Fruit fly (Drosophila melanogaster) whole organism, embryonic: Measurements from ENCODE around the gene Top3beta.

Source experiments
- Atf-2 ChIP-seq: fragments of 200-800 bp; sonication (Bioruptor generic); optimal IDR thresholded peaks from 2 replicates; lab custom pipeline; 2016; ENCODE audit warnings: missing biosample characterization, missing genetic modification characterization
- Atf3 ChIP-seq: fragments of 200-800 bp; sonication (Bioruptor generic); optimal IDR thresholded peaks from 3 replicates; lab custom pipeline; 2016; ENCODE audit warnings: missing biosample characterization, missing genetic modification characterization
- BEAF-32 ChIP-seq: fragments of 200-800 bp; sonication (Bioruptor generic); optimal IDR thresholded peaks from 3 replicates; lab custom pipeline; 2017; ENCODE audit warnings: missing biosample characterization, missing genetic modification characterization, mild to moderate bottlenecking, moderate library complexity, missing genetic modification reagents
- CG10147 ChIP-seq: fragments of 200-800 bp; sonication (Bioruptor generic); optimal IDR thresholded peaks from 2 replicates; lab custom pipeline; 2019; ENCODE audit warnings: missing biosample characterization, mild to moderate bottlenecking, missing genetic modification characterization, moderate library complexity
- CG10979 ChIP-seq: fragments of 200-800 bp; sonication (Bioruptor generic); optimal IDR thresholded peaks from 2 replicates; lab custom pipeline; 2018; ENCODE audit warnings: missing biosample characterization, mild to moderate bottlenecking, missing genetic modification characterization, moderate library complexity
- CG11247 ChIP-seq: fragments of 200-800 bp; sonication (Bioruptor generic); IDR thresholded peaks from 2 replicates; pipeline ENCODE4 v1.3.6; 2022; ENCODE audit warnings: missing biosample characterization, missing genetic modification characterization
- CG15269 ChIP-seq: fragments of 200-800 bp; sonication (Bioruptor generic); optimal IDR thresholded peaks from 2 replicates; lab custom pipeline; 2018; ENCODE audit warnings: missing biosample characterization, mild to moderate bottlenecking, missing genetic modification characterization, moderate library complexity
- CG16813 ChIP-seq: fragments of 200-800 bp; sonication (Bioruptor generic); IDR thresholded peaks from 3 replicates; pipeline ENCODE4 v1.3.6; 2022; ENCODE audit warnings: missing biosample characterization, missing genetic modification characterization; ENCODE audit not compliant: partially characterized antibody
- CG16863 ChIP-seq: fragments of 200-800 bp; sonication (Bioruptor generic); optimal IDR thresholded peaks from 3 replicates; lab custom pipeline; 2016; ENCODE audit warnings: missing biosample characterization, missing genetic modification characterization
- CG30431 ChIP-seq: fragments of 200-800 bp; sonication (Bioruptor generic); optimal IDR thresholded peaks from 2 replicates; lab custom pipeline; 2017; ENCODE audit warnings: missing biosample characterization, missing genetic modification characterization
- CG31224 ChIP-seq: fragments of 200-800 bp; sonication (Bioruptor generic); IDR thresholded peaks from 2 replicates; pipeline ENCODE4 v1.3.6; 2022; ENCODE audit warnings: missing biosample characterization, missing genetic modification characterization
- CG31388 ChIP-seq: fragments of 200-800 bp; sonication (Bioruptor generic); optimal IDR thresholded peaks from 2 replicates; lab custom pipeline; 2016; ENCODE audit warnings: missing biosample characterization, missing genetic modification characterization
- CG31441 ChIP-seq: fragments of 200-800 bp; sonication (Bioruptor generic); IDR thresholded peaks from 2 replicates; pipeline ENCODE4 v1.3.6; 2022; ENCODE audit warnings: missing biosample characterization, missing genetic modification characterization
- CG33213 ChIP-seq: fragments of 200-800 bp; sonication (Bioruptor generic); optimal IDR thresholded peaks from 3 replicates; lab custom pipeline; 2016; ENCODE audit warnings: missing biosample characterization, missing genetic modification characterization
- CG3726 ChIP-seq: fragments of 200-800 bp; sonication (Bioruptor generic); IDR thresholded peaks from 3 replicates; pipeline ENCODE4, ENCODE4 v1.3.6; 2022; ENCODE audit warnings: missing biosample characterization, missing genetic modification characterization
- CG3847 ChIP-seq: fragments of 200-800 bp; sonication (Bioruptor generic); IDR thresholded peaks from 2 replicates; pipeline ENCODE4 v1.3.6; 2022; ENCODE audit warnings: missing biosample characterization, missing genetic modification characterization
- CG43689 ChIP-seq: fragments of 200-800 bp; sonication (Bioruptor generic); IDR thresholded peaks from 2 replicates; pipeline ENCODE4 v1.3.6; 2022; ENCODE audit warnings: missing biosample characterization, missing genetic modification characterization
- CG7271 ChIP-seq: fragments of 200-800 bp; sonication (Bioruptor generic); optimal IDR thresholded peaks from 2 replicates; lab custom pipeline; 2018; ENCODE audit warnings: missing biosample characterization, mild to moderate bottlenecking, missing genetic modification characterization, moderate library complexity
- CG8281 ChIP-seq: fragments of 200-800 bp; sonication (Bioruptor generic); optimal IDR thresholded peaks from 2 replicates; lab custom pipeline; 2018; ENCODE audit warnings: missing biosample characterization, mild to moderate bottlenecking, missing genetic modification characterization, moderate library complexity
- CG8388 ChIP-seq: fragments of 200-800 bp; sonication (Bioruptor generic); optimal IDR thresholded peaks from 2 replicates; lab custom pipeline; 2019; ENCODE audit warnings: missing biosample characterization, mild to moderate bottlenecking, missing genetic modification characterization, moderate library complexity
- CG8924 ChIP-seq: fragments of 200-800 bp; optimal IDR thresholded peaks from 3 replicates; lab custom pipeline; 2019; ENCODE audit warnings: missing biosample characterization, mild to moderate bottlenecking, missing genetic modification characterization, moderate library complexity
- CG9727 ChIP-seq: fragments of 200-800 bp; sonication (Bioruptor generic); optimal IDR thresholded peaks from 3 replicates; lab custom pipeline; 2017; ENCODE audit warnings: missing biosample characterization, mild to moderate bottlenecking, missing genetic modification characterization
- CG9797 ChIP-seq: fragments of 200-800 bp; sonication (Bioruptor generic); optimal IDR thresholded peaks from 3 replicates; lab custom pipeline; 2018; ENCODE audit warnings: missing biosample characterization, mild to moderate bottlenecking, missing genetic modification characterization
- D19A ChIP-seq: fragments of 200-800 bp; optimal IDR thresholded peaks from 3 replicates; lab custom pipeline; 2019; ENCODE audit warnings: missing biosample characterization, mild to moderate bottlenecking, missing genetic modification characterization, moderate library complexity
- Dek ChIP-seq: fragments of 200-800 bp; sonication (Bioruptor generic); optimal IDR thresholded peaks from 3 replicates; lab custom pipeline; 2019; ENCODE audit warnings: missing biosample characterization, mild to moderate bottlenecking, missing genetic modification characterization, moderate library complexity
- MESR4 ChIP-seq: fragments of 200-800 bp; sonication (Bioruptor generic); optimal IDR thresholded peaks from 2 replicates; lab custom pipeline; 2018; ENCODE audit warnings: missing biosample characterization, mild to moderate bottlenecking, missing genetic modification characterization, moderate library complexity
- Meics ChIP-seq: fragments of 200-800 bp; sonication (Bioruptor generic); optimal IDR thresholded peaks from 2 replicates; lab custom pipeline; 2017; ENCODE audit warnings: missing biosample characterization, mild to moderate bottlenecking, missing genetic modification characterization
- NC2α ChIP-seq: fragments of 200-800 bp; sonication (Bioruptor generic); optimal IDR thresholded peaks from 2 replicates; lab custom pipeline; 2016; ENCODE audit warnings: missing biosample characterization, missing genetic modification characterization
- NC2β ChIP-seq: fragments of 200-800 bp; sonication (Bioruptor generic); optimal IDR thresholded peaks from 2 replicates; lab custom pipeline; 2016; ENCODE audit warnings: missing biosample characterization, missing genetic modification characterization
- Rx ChIP-seq: fragments of 200-800 bp; sonication (Bioruptor generic); IDR thresholded peaks from 2 replicates; pipeline ENCODE4 v1.3.6; 2022; ENCODE audit warnings: missing biosample characterization, missing genetic modification characterization
- Scr ChIP-seq: fragments of 200-800 bp; sonication (Bioruptor generic); IDR thresholded peaks from 2 replicates; pipeline ENCODE4 v1.3.6; 2022; ENCODE audit warnings: missing biosample characterization, missing genetic modification characterization; ENCODE audit not compliant: partially characterized antibody
- amos ChIP-seq: fragments of 200-800 bp; sonication (Bioruptor generic); IDR thresholded peaks from 2 replicates; pipeline ENCODE4 v1.3.6; 2022; ENCODE audit warnings: missing biosample characterization, missing genetic modification characterization; ENCODE audit not compliant: partially characterized antibody
- az2 ChIP-seq: fragments of 200-800 bp; sonication (Bioruptor generic); optimal IDR thresholded peaks from 3 replicates; lab custom pipeline; 2016; ENCODE audit warnings: missing biosample characterization, missing genetic modification characterization
- crc ChIP-seq: fragments of 200-800 bp; sonication (Bioruptor generic); optimal IDR thresholded peaks from 2 replicates; lab custom pipeline; 2016; ENCODE audit warnings: missing biosample characterization, missing genetic modification characterization
- fru ChIP-seq: fragments of >200 bp; optimal IDR thresholded peaks from 2 replicates; lab custom pipeline; 2017
- grau ChIP-seq: fragments of 200-800 bp; optimal IDR thresholded peaks from 3 replicates; lab custom pipeline; 2019; ENCODE audit warnings: missing biosample characterization, mild to moderate bottlenecking, missing genetic modification characterization, moderate library complexity
- lilli ChIP-seq: fragments of 200-800 bp; sonication (Bioruptor generic); optimal IDR thresholded peaks from 3 replicates; lab custom pipeline; 2016; ENCODE audit warnings: missing biosample characterization, missing genetic modification characterization
- otp ChIP-seq: fragments of 200-800 bp; sonication (Bioruptor generic); IDR thresholded peaks from 3 replicates; pipeline ENCODE4, ENCODE4 v1.3.6; 2022; ENCODE audit warnings: missing biosample characterization, missing genetic modification characterization
- phol ChIP-seq: fragments of 200-800 bp; sonication (Bioruptor generic); optimal IDR thresholded peaks from 3 replicates; lab custom pipeline; 2018; ENCODE audit warnings: missing biosample characterization, mild to moderate bottlenecking, missing genetic modification characterization, moderate library complexity
- prd ChIP-seq, 3 experiments: fragments of >200 bp in 2 of 3; fragments of 200-800 bp in 1 of 3; sonication (Bioruptor generic) in 1 of 3; optimal IDR thresholded peaks in 2 of 3; IDR thresholded peaks in 1 of 3; 2 replicates in 2 of 3; 3 replicates in 1 of 3; pipeline versions ENCODE4 v1.3.6 to Lab custom; 2017 to 2022; ENCODE audit warnings: missing biosample characterization in 1 of 3, missing genetic modification characterization in 1 of 3
- ranshi ChIP-seq: fragments of 200-800 bp; sonication (Bioruptor generic); IDR thresholded peaks from 2 replicates; pipeline ENCODE4 v1.3.6; 2022; ENCODE audit warnings: missing biosample characterization, missing genetic modification characterization
- run ChIP-seq: fragments of 200-800 bp; sonication (Bioruptor generic); optimal IDR thresholded peaks from 3 replicates; lab custom pipeline; 2018; ENCODE audit warnings: missing biosample characterization, mild to moderate bottlenecking, missing genetic modification characterization
- schlank ChIP-seq: fragments of 200-800 bp; sonication (Bioruptor generic); optimal IDR thresholded peaks from 2 replicates; lab custom pipeline; 2018; ENCODE audit warnings: missing biosample characterization, mild to moderate bottlenecking, missing genetic modification characterization
- sr ChIP-seq: fragments of 200-800 bp; sonication (Bioruptor generic); IDR thresholded peaks from 3 replicates; pipeline ENCODE4 v1.3.6; 2022; ENCODE audit warnings: missing biosample characterization, missing genetic modification characterization
- ttk ChIP-seq: fragments of 200-800 bp; sonication (Bioruptor generic); IDR thresholded peaks from 2 replicates; pipeline ENCODE4 v2.1.2; 2022; ENCODE audit warnings: missing biosample characterization, missing genetic modification characterization
- tup ChIP-seq: fragments of 200-800 bp; sonication (Bioruptor generic); optimal IDR thresholded peaks from 2 replicates; lab custom pipeline; 2016; ENCODE audit warnings: missing biosample characterization, mild to moderate bottlenecking, missing genetic modification characterization, moderate library complexity
- unpg ChIP-seq: fragments of 200-800 bp; sonication (Bioruptor generic); optimal IDR thresholded peaks from 3 replicates; lab custom pipeline; 2018; ENCODE audit warnings: missing biosample characterization, mild to moderate bottlenecking, missing genetic modification characterization, moderate library complexity
- vfl ChIP-seq: fragments of 200-800 bp; sonication (Bioruptor generic); optimal IDR thresholded peaks from 2 replicates; lab custom pipeline; 2016; ENCODE audit warnings: missing biosample characterization, missing genetic modification characterization
- wdn ChIP-seq: fragments of 200-800 bp; sonication (Bioruptor generic); IDR thresholded peaks from 2 replicates; pipeline ENCODE4 v1.3.6; 2022; ENCODE audit warnings: missing biosample characterization, missing genetic modification characterization
- z ChIP-seq: fragments of 200-800 bp; sonication (Bioruptor generic); IDR thresholded peaks from 3 replicates; pipeline ENCODE4 v1.3.6; 2022; ENCODE audit warnings: missing biosample characterization, missing genetic modification characterization
- zf30C ChIP-seq: fragments of 200-800 bp; sonication (Bioruptor generic); optimal IDR thresholded peaks from 3 replicates; lab custom pipeline; 2018; ENCODE audit warnings: missing biosample characterization, mild to moderate bottlenecking, missing genetic modification characterization

Gene Top3beta

DNA sequence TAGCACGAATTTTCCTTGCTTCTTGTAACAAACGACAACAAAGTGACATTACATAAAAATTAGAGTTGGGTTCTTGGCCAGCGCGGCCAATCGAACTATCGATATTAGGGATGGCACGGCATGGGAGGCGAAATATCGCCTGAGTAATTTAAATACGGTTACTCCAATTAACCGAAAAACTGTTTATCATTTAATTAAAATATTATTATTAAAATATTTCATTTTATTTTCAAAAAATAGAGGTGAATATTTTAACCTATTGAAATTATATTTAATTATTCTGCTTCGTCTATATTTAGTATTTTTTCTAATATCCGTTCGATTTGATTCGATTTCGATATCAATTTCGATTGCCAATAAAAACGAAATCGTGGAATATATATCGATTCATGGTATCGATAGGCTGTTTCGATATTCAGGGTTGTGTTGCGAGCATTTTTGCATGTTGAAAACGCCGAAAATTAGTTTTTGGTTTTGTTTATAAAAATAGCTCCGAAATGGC lies 32.3 kb downstream of the Top3beta start, which contains the start of the genes Rbcn-3A and Spx (continued):
- no peak for TF ChIP-seq zf30C (GFP tag; lab: Kevin White, UChicago)
- no peak for TF ChIP-seq z
- TF ChIP-seq tup: no peak
- peak; percentile 94 for TF ChIP-seq Scr (GFP tag; lab: Robert Waterston, UW)
- peak; percentile 33 for TF ChIP-seq phol (tag; lab: Kevin White, UChicago)
- TF ChIP-seq sr (GFP tag; lab: Robert Waterston, UW): no peak
- TF ChIP-seq Atf-2 (GFP tag; lab: Kevin White, UChicago): no peak
- TF ChIP-seq NC2β: no peak
- no peak for TF ChIP-seq CG31224
- TF ChIP-seq lilli (GFP tag; lab: Kevin White, UChicago): peak; percentile 32
- TF ChIP-seq amos (GFP tag; lab: Robert Waterston, UW): peak; percentile 83
- peak; percentile 42 for TF ChIP-seq az2 (GFP tag; lab: Kevin White, UChicago)
- TF ChIP-seq CG8924 (tag; lab: Kevin White, UChicago): peak; percentile 52
- TF ChIP-seq ttk (GFP tag; lab: Robert Waterston, UW): no peak
- no peak for TF ChIP-seq unpg (GFP tag; lab: Kevin White, UChicago)
- peak; percentile 41 for TF ChIP-seq CG15269 (tag; lab: Kevin White, UChicago)
- peak; percentile 21 for TF ChIP-seq D19A (tag; lab: Kevin White, UChicago)
- TF ChIP-seq CG8281: no peak
- no peak for TF ChIP-seq CG30431 (GFP tag; lab: Kevin White, UChicago)
- peak; percentile 36 for TF ChIP-seq Dek
- TF ChIP-seq BEAF-32 (GFP tag; lab: Kevin White, UChicago): peak; percentile 87
- no peak for TF ChIP-seq run (tag; lab: Kevin White, UChicago)
- no peak for TF ChIP-seq Rx
- TF ChIP-seq crc: no peak
- TF ChIP-seq CG43689 (GFP tag; lab: Robert Waterston, UW): no peak
- TF ChIP-seq CG33213 (GFP tag; lab: Kevin White, UChicago): no peak
- no peak for TF ChIP-seq prd (optimal IDR thresholded peaks at IDR 0.05; lab: Kevin White, UChicago)
- TF ChIP-seq prd (GFP tag; IDR thresholded peaks at IDR 0.05; lab: Robert Waterston, UW): peak; percentile 41; the same call in 1 of the 3 replicates
- TF ChIP-seq CG7271: no peak
- no peak for TF ChIP-seq NC2α (GFP tag; lab: Kevin White, UChicago)
- TF ChIP-seq CG16863: no peak
- peak; percentile 36; the same call in 1 of the 2 replicates for TF ChIP-seq CG31441
- no peak for TF ChIP-seq CG8388 (GFP tag; lab: Kevin White, UChicago)
- TF ChIP-seq CG16813 (GFP tag; lab: Robert Waterston, UW): peak; percentile 90
- no peak for TF ChIP-seq Atf3 (GFP tag; lab: Kevin White, UChicago)
- peak; percentile 12 for TF ChIP-seq Meics (GFP tag; lab: Kevin White, UChicago)
- TF ChIP-seq CG11247: no peak
- no peak for TF ChIP-seq MESR4 (GFP tag; lab: Kevin White, UChicago)
- no peak for TF ChIP-seq otp
- no peak for TF ChIP-seq wdn (GFP tag; lab: Robert Waterston, UW)
- peak; percentile 43 for TF ChIP-seq CG9797 (GFP tag; lab: Kevin White, UChicago)
- TF ChIP-seq CG10979: peak; percentile 2
- TF ChIP-seq CG10147: no peak
- no peak for TF ChIP-seq ranshi (GFP tag; lab: Robert Waterston, UW)
- no peak for TF ChIP-seq CG3726 (GFP tag; lab: Robert Waterston, UW)
- no peak for TF ChIP-seq CG31388
- no peak for TF ChIP-seq vfl (GFP tag; lab: Kevin White, UChicago)
- TF ChIP-seq CG9727 (GFP tag; lab: Kevin White, UChicago): peak; percentile 32
- peak; percentile 53 for TF ChIP-seq grau (tag; lab: Kevin White, UChicago)
- no peak for TF ChIP-seq fru (lab: Kevin White, UChicago)
- TF ChIP-seq CG3847 (GFP tag; lab: Robert Waterston, UW): 0 out of 2 replicates have a peak, but pooled peaks have one; percentile 25
- no peak for TF ChIP-seq schlank (tag; lab: Kevin White, UChicago)
